Fruit fly (Drosophila melanogaster) whole organism, embryonic: Measurements from ENCODE around the gene cbt.

Experiments used
- Atf6 ChIP-seq: fragments of 200-800 bp; sonication (Bioruptor generic); IDR thresholded peaks from 2 replicates; pipeline ENCODE4 v1.3.6; 2022; ENCODE audit warnings: missing biosample characterization, missing genetic modification characterization
- Bgb ChIP-seq: fragments of 200-800 bp; sonication (Bioruptor generic); IDR thresholded peaks from 2 replicates; pipeline ENCODE4 v1.3.6; 2022; ENCODE audit warnings: missing biosample characterization, missing genetic modification characterization; ENCODE audit not compliant: partially characterized antibody
- CG10654 ChIP-seq: fragments of 200-800 bp; sonication (Bioruptor generic); optimal IDR thresholded peaks from 2 replicates; lab custom pipeline; 2016; ENCODE audit warnings: missing biosample characterization, missing genetic modification characterization
- CG10979 ChIP-seq: fragments of 200-800 bp; sonication (Bioruptor generic); optimal IDR thresholded peaks from 2 replicates; lab custom pipeline; 2018; ENCODE audit warnings: missing biosample characterization, mild to moderate bottlenecking, missing genetic modification characterization, moderate library complexity
- CG11504 ChIP-seq: fragments of 200-800 bp; sonication (Bioruptor generic); optimal IDR thresholded peaks from 3 replicates; lab custom pipeline; 2019; ENCODE audit warnings: missing biosample characterization, mild to moderate bottlenecking, missing genetic modification characterization, moderate library complexity
- CG13296 ChIP-seq: fragments of 200-800 bp; sonication (Bioruptor generic); optimal IDR thresholded peaks from 3 replicates; lab custom pipeline; 2018; ENCODE audit warnings: missing biosample characterization, mild to moderate bottlenecking, missing genetic modification characterization
- CG14667 ChIP-seq: fragments of 200-800 bp; sonication (Bioruptor generic); IDR thresholded peaks from 2 replicates; pipeline ENCODE4 v1.3.6; 2022; ENCODE audit warnings: missing biosample characterization, missing genetic modification characterization
- CG1602 ChIP-seq: fragments of 200-800 bp; sonication (Bioruptor generic); optimal IDR thresholded peaks from 3 replicates; lab custom pipeline; 2016; ENCODE audit warnings: missing biosample characterization, missing genetic modification characterization
- CG16813 ChIP-seq: fragments of 200-800 bp; sonication (Bioruptor generic); IDR thresholded peaks from 3 replicates; pipeline ENCODE4 v1.3.6; 2022; ENCODE audit warnings: missing biosample characterization, missing genetic modification characterization; ENCODE audit not compliant: partially characterized antibody
- CG17361 ChIP-seq: fragments of 200-800 bp; sonication (Bioruptor generic); IDR thresholded peaks from 3 replicates; pipeline ENCODE4 v1.3.6; 2022; ENCODE audit warnings: missing biosample characterization, missing genetic modification characterization
- CG18764 ChIP-seq: fragments of 200-800 bp; sonication (Bioruptor generic); optimal IDR thresholded peaks from 3 replicates; lab custom pipeline; 2016; ENCODE audit warnings: missing biosample characterization, missing genetic modification characterization
- CG31224 ChIP-seq: fragments of 200-800 bp; sonication (Bioruptor generic); IDR thresholded peaks from 2 replicates; pipeline ENCODE4 v1.3.6; 2022; ENCODE audit warnings: missing biosample characterization, missing genetic modification characterization
- CG3281 ChIP-seq: fragments of 200-800 bp; sonication (Bioruptor generic); optimal IDR thresholded peaks from 3 replicates; lab custom pipeline; 2017; ENCODE audit warnings: missing biosample characterization, mild to moderate bottlenecking, missing genetic modification characterization
- CG33557 ChIP-seq: fragments of 200-800 bp; sonication (Bioruptor generic); optimal IDR thresholded peaks from 2 replicates; lab custom pipeline; 2019; ENCODE audit warnings: missing biosample characterization, mild to moderate bottlenecking, missing genetic modification characterization, moderate library complexity
- CG6272 ChIP-seq: fragments of 200-800 bp; sonication (Bioruptor generic); IDR thresholded peaks from 2 replicates; pipeline ENCODE4 v1.3.6; 2022; ENCODE audit warnings: missing biosample characterization, missing genetic modification characterization
- CG6689 ChIP-seq: fragments of 200-800 bp; sonication (Bioruptor generic); IDR thresholded peaks from 2 replicates; pipeline ENCODE4 v1.3.6; 2022; ENCODE audit warnings: missing biosample characterization, missing genetic modification characterization
- CG6765 ChIP-seq: fragments of 200-800 bp; sonication (Bioruptor generic); optimal IDR thresholded peaks from 3 replicates; lab custom pipeline; 2017; ENCODE audit warnings: missing biosample characterization, mild to moderate bottlenecking, missing genetic modification characterization
- CG7271 ChIP-seq: fragments of 200-800 bp; sonication (Bioruptor generic); optimal IDR thresholded peaks from 2 replicates; lab custom pipeline; 2018; ENCODE audit warnings: missing biosample characterization, mild to moderate bottlenecking, missing genetic modification characterization, moderate library complexity
- CG8924 ChIP-seq: fragments of 200-800 bp; optimal IDR thresholded peaks from 3 replicates; lab custom pipeline; 2019; ENCODE audit warnings: missing biosample characterization, mild to moderate bottlenecking, missing genetic modification characterization, moderate library complexity
- CTCF ChIP-seq: fragments of 200-800 bp; sonication (Bioruptor generic); optimal IDR thresholded peaks from 2 replicates; lab custom pipeline; 2017; ENCODE audit warnings: missing biosample characterization, mild to moderate bottlenecking, missing genetic modification characterization, moderate library complexity
- Doc2 ChIP-seq: fragments of 200-800 bp; sonication (Bioruptor generic); IDR thresholded peaks from 2 replicates; pipeline ENCODE4 v1.3.6; 2022; ENCODE audit warnings: missing biosample characterization, missing genetic modification characterization
- Dref ChIP-seq: fragments of 200-800 bp; sonication (Bioruptor generic); IDR thresholded peaks from 2 replicates; pipeline ENCODE4 v1.3.6; 2022; ENCODE audit warnings: missing biosample characterization, missing genetic modification characterization
- Elba2 ChIP-seq: fragments of 200-800 bp; sonication (Bioruptor generic); optimal IDR thresholded peaks from 3 replicates; lab custom pipeline; 2016; ENCODE audit warnings: missing biosample characterization, missing genetic modification characterization
- Hand ChIP-seq: fragments of 200-800 bp; sonication (Bioruptor generic); optimal IDR thresholded peaks from 2 replicates; lab custom pipeline; 2017; ENCODE audit warnings: mild to moderate bottlenecking, missing biosample characterization, missing genetic modification reagents, missing genetic modification characterization
- Hr51 ChIP-seq, 2 experiments: fragments of 200-800 bp; sonication (Bioruptor generic); optimal IDR thresholded peaks; 2 replicates in 1 of 2; 3 replicates in 1 of 2; lab custom pipeline; 2016 to 2018; ENCODE audit warnings: missing biosample characterization in 2 of 2, missing genetic modification characterization in 2 of 2, mild to moderate bottlenecking in 1 of 2, moderate library complexity in 1 of 2
- Lim3 ChIP-seq: fragments of 200-800 bp; sonication (Bioruptor generic); IDR thresholded peaks from 2 replicates; pipeline ENCODE4 v1.3.6; 2022; ENCODE audit warnings: missing biosample characterization, missing genetic modification characterization
- Nf-YC ChIP-seq: fragments of 200-800 bp; optimal IDR thresholded peaks from 3 replicates; lab custom pipeline; 2019; ENCODE audit warnings: missing biosample characterization, mild to moderate bottlenecking, missing genetic modification characterization, moderate library complexity
- Tbp ChIP-seq: fragments of >200 bp; optimal IDR thresholded peaks from 2 replicates; lab custom pipeline; 2018; ENCODE audit warnings: missing biosample characterization, missing genetic modification characterization
- Usf ChIP-seq: fragments of 200-800 bp; sonication (Bioruptor generic); optimal IDR thresholded peaks from 2 replicates; lab custom pipeline; 2017; ENCODE audit warnings: missing genotype, missing biosample characterization, missing genetic modification characterization
- abd-A ChIP-seq: fragments of 200-800 bp; sonication (Bioruptor generic); optimal IDR thresholded peaks from 3 replicates; lab custom pipeline; 2019; ENCODE audit warnings: missing biosample characterization, mild to moderate bottlenecking, missing genetic modification characterization, moderate library complexity
- ara ChIP-seq: fragments of 200-800 bp; sonication (Bioruptor generic); IDR thresholded peaks from 2 replicates; pipeline ENCODE4 v1.3.6; 2022; ENCODE audit warnings: missing biosample characterization, missing genetic modification characterization
- ash1 ChIP-seq: fragments of 200-800 bp; sonication (Bioruptor generic); optimal IDR thresholded peaks from 2 replicates; lab custom pipeline; 2018; ENCODE audit warnings: missing biosample characterization, mild to moderate bottlenecking, missing genetic modification characterization
- bowl ChIP-seq: fragments of 200-800 bp; sonication (Bioruptor generic); IDR thresholded peaks from 2 replicates; pipeline ENCODE4 v1.3.6; 2022; ENCODE audit warnings: missing biosample characterization, missing genetic modification characterization
- cato ChIP-seq: fragments of 200-800 bp; sonication (Bioruptor generic); optimal IDR thresholded peaks from 2 replicates; lab custom pipeline; 2016; ENCODE audit warnings: missing biosample characterization, missing genetic modification characterization, borderline replicate concordance
- chinmo ChIP-seq: fragments of 200-800 bp; sonication (Bioruptor generic); IDR thresholded peaks from 4 replicates; pipeline ENCODE4 v1.3.6; 2022; ENCODE audit warnings: missing biosample characterization, missing genetic modification characterization; ENCODE audit not compliant: partially characterized antibody
- danr ChIP-seq: fragments of 200-800 bp; sonication (Bioruptor generic); IDR thresholded peaks from 2 replicates; pipeline ENCODE4 v1.3.6; 2022; ENCODE audit warnings: missing biosample characterization, missing genetic modification characterization
- esg ChIP-seq: fragments of 200-800 bp; sonication (Bioruptor generic); conservative IDR thresholded peaks from 2 replicates; pipeline ENCODE4 v1.3.6; 2022; ENCODE audit warnings: missing biosample characterization, missing genetic modification characterization
- eve ChIP-seq, 2 experiments: fragments of >200 bp; optimal IDR thresholded peaks; 2 replicates each; lab custom pipeline; 2017; ENCODE audit warnings: missing biosample characterization in 2 of 2, missing genetic modification characterization in 2 of 2
- ftz-f1 ChIP-seq: fragments of 200-800 bp; sonication (Bioruptor generic); optimal IDR thresholded peaks from 2 replicates; lab custom pipeline; 2016; ENCODE audit warnings: missing biosample characterization, missing genetic modification characterization
- gcm ChIP-seq: fragments of 200-800 bp; sonication (Bioruptor generic); optimal IDR thresholded peaks from 2 replicates; lab custom pipeline; 2019; ENCODE audit warnings: missing biosample characterization, mild to moderate bottlenecking, missing genetic modification characterization, moderate library complexity
- grn ChIP-seq: fragments of 200-800 bp; sonication (Bioruptor generic); optimal IDR thresholded peaks from 3 replicates; lab custom pipeline; 2017; ENCODE audit warnings: missing biosample characterization, missing genetic modification characterization
- gro ChIP-seq: fragments of 200-800 bp; sonication (Bioruptor generic); optimal IDR thresholded peaks from 2 replicates; lab custom pipeline; 2016; ENCODE audit warnings: missing biosample characterization, missing genetic modification characterization
- gsb ChIP-seq: fragments of 200-800 bp; sonication (Bioruptor generic); IDR thresholded peaks from 2 replicates; pipeline ENCODE4 v1.3.6; 2022; ENCODE audit warnings: missing biosample characterization, missing genetic modification characterization
- kay ChIP-seq: fragments of 200-800 bp; sonication (Bioruptor generic); optimal IDR thresholded peaks from 2 replicates; lab custom pipeline; 2016; ENCODE audit warnings: missing biosample characterization, missing genetic modification characterization
- lola ChIP-seq, 3 experiments: fragments of >200 bp in 2 of 3; fragments of 200-800 bp in 1 of 3; sonication (Bioruptor generic) in 1 of 3; optimal IDR thresholded peaks; 2 replicates each; lab custom pipeline; 2017 to 2019; ENCODE audit warnings: missing biosample characterization in 3 of 3, missing genetic modification characterization in 3 of 3, mild to moderate bottlenecking in 1 of 3, moderate library complexity in 1 of 3
- nerfin-2 ChIP-seq: fragments of 200-800 bp; sonication (Bioruptor generic); IDR thresholded peaks from 2 replicates; pipeline ENCODE4 v1.3.6; 2022; ENCODE audit warnings: missing biosample characterization, missing genetic modification characterization; ENCODE audit not compliant: partially characterized antibody
- onecut ChIP-seq: fragments of 200-800 bp; sonication (Bioruptor generic); IDR thresholded peaks from 2 replicates; pipeline ENCODE4 v1.3.6; 2022; ENCODE audit warnings: missing biosample characterization, missing genetic modification characterization
- otp ChIP-seq: fragments of 200-800 bp; sonication (Bioruptor generic); IDR thresholded peaks from 3 replicates; pipeline ENCODE4, ENCODE4 v1.3.6; 2022; ENCODE audit warnings: missing biosample characterization, missing genetic modification characterization
- sc ChIP-seq, 3 experiments: fragments of >200 bp in 2 of 3; fragments of 200-800 bp in 1 of 3; sonication (Bioruptor generic) in 1 of 3; optimal IDR thresholded peaks; 2 replicates in 2 of 3; 3 replicates in 1 of 3; lab custom pipeline; 2017; ENCODE audit warnings: mild to moderate bottlenecking in 1 of 3, missing biosample characterization in 1 of 3, missing genetic modification characterization in 1 of 3, missing genetic modification reagents in 1 of 3
- scrt ChIP-seq: fragments of 200-800 bp; sonication (Bioruptor generic); optimal IDR thresholded peaks from 2 replicates; lab custom pipeline; 2018; ENCODE audit warnings: missing biosample characterization, mild to moderate bottlenecking, missing genetic modification characterization, moderate library complexity
- trem ChIP-seq: fragments of 200-800 bp; optimal IDR thresholded peaks from 3 replicates; lab custom pipeline; 2019; ENCODE audit warnings: missing biosample characterization, mild to moderate bottlenecking, missing genetic modification characterization, moderate library complexity

cbt gene

dm6 chr2L:471021-471479 is 8.4 kb downstream of the cbt start (continued):
- TF ChIP-seq ash1 (no peak), CG8924 (peak; percentile 56), kay (GFP tag; lab: Kevin White, UChicago) (no peak), CG7271 (tag; lab: Kevin White, UChicago) (no peak), Usf (GFP tag; lab: Kevin White, UChicago) (no peak), trem (peak; percentile 47), Lim3 (GFP tag; lab: Robert Waterston, UW) (no peak), Dref (GFP tag; lab: Robert Waterston, UW) (no peak), gsb (no peak), Hand (GFP tag; lab: Kevin White, UChicago) (peak; percentile 33), ara (no peak), Nf-YC (no peak), CG10979 (tag; lab: Kevin White, UChicago) (peak; percentile 73), CG3281 (GFP tag; lab: Kevin White, UChicago) (peak; percentile 56), ftz-f1 (no peak), CG18764 (GFP tag; lab: Kevin White, UChicago) (no peak), lola (GFP tag; optimal IDR thresholded peaks at IDR 0.05; lab: Kevin White, UChicago) (peak in 2 of 3 experiments; percentile 27 to 31), abd-A (tag; lab: Kevin White, UChicago) (no peak), Elba2 (GFP tag; lab: Kevin White, UChicago) (no peak), danr (GFP tag; lab: Robert Waterston, UW) (no peak), Tbp (GFP tag; lab: Kevin White, UChicago) (no peak), CG1602 (peak; percentile 43), CG11504 (tag; lab: Kevin White, UChicago) (peak; percentile 74), grn (GFP tag; lab: Kevin White, UChicago) (no peak), Atf6 (GFP tag; lab: Robert Waterston, UW) (no peak), onecut (GFP tag; lab: Robert Waterston, UW) (peak; percentile 10), otp (GFP tag; lab: Robert Waterston, UW) (no peak), cato (GFP tag; lab: Kevin White, UChicago) (peak; percentile 17), esg (GFP tag; lab: Robert Waterston, UW) (no peak), CG6689 (GFP tag; lab: Robert Waterston, UW) (no peak), CG6765 (GFP tag; lab: Kevin White, UChicago) (no peak), gro (GFP tag; lab: Kevin White, UChicago) (no peak), gcm (GFP tag; lab: Kevin White, UChicago) (peak; percentile 71), Doc2 (no peak), Hr51 (GFP tag; optimal IDR thresholded peaks at IDR 0.05; lab: Kevin White, UChicago) (peak in 1 of 2 experiments; percentile 83), eve (GFP tag; optimal IDR thresholded peaks at IDR 0.05; lab: Kevin White, UChicago) (no peak), sc (optimal IDR thresholded peaks at IDR 0.05; lab: Kevin White, UChicago) (no peak), sc (GFP tag; optimal IDR thresholded peaks at IDR 0.05; lab: Kevin White, UChicago) (peak; percentile 19), CTCF (GFP tag; lab: Kevin White, UChicago) (no peak), chinmo (GFP tag; lab: Robert Waterston, UW) (peak; percentile 64; the same call in 2 of the 4 replicates), CG6272 (GFP tag; lab: Robert Waterston, UW) (no peak), Bgb (GFP tag; lab: Robert Waterston, UW) (no peak), CG33557 (no peak), CG17361 (GFP tag; lab: Robert Waterston, UW) (no peak; the same call in 2 of the 3 replicates), bowl (GFP tag; lab: Robert Waterston, UW) (no peak), nerfin-2 (GFP tag; lab: Robert Waterston, UW) (no peak), scrt (peak; percentile 43), CG10654 (peak; percentile 39), CG16813 (no peak), CG13296 (GFP tag; lab: Kevin White, UChicago) (peak; percentile 28), CG14667 (GFP tag; lab: Robert Waterston, UW) (no peak), CG31224 (GFP tag; lab: Robert Waterston, UW) (no peak)
